Fruit fly (Drosophila melanogaster) whole organism, adult: ENCODE results near the gene CG14563.
A peak's percentile ranks its signal among the peaks of the same experiment; 100 is the strongest.

Experiments
- CG7045 ChIP-seq: fragments of 200-800 bp; sonication (Bioruptor generic); optimal IDR thresholded peaks from 2 replicates; lab custom pipeline; 2017; ENCODE audit warnings: missing biosample characterization, mild to moderate bottlenecking, missing genetic modification characterization
- CG7101 ChIP-seq: fragments of 200-800 bp; sonication (Bioruptor generic); optimal IDR thresholded peaks from 2 replicates; lab custom pipeline; 2018; ENCODE audit warnings: missing biosample characterization, mild to moderate bottlenecking, missing genetic modification characterization, moderate library complexity

- peak; percentile 36 for TF ChIP-seq CG7045 (GFP tag; lab: Kevin White, UChicago)
- peak; percentile 68 for TF ChIP-seq CG7101 (tag; lab: Kevin White, UChicago)
Measured at dm6 chr3L:21879344-21879743, 37.2 kb upstream of the CG14563 start.
